Fruit fly (Drosophila melanogaster): ENCODE results near the gene CG34163.
A peak's percentile ranks its signal among the peaks of the same experiment; 100 is the strongest.

Gene CG34163

dm6 chr2L:12011682-12012655, 23.9 kb downstream of the CG34163 start:
- peak; percentile 68 for TF ChIP-seq Sp1 (GFP tag; optimal IDR thresholded peaks at IDR 0.05)
- no peak for TF ChIP-seq usp (GFP tag; optimal IDR thresholded peaks at IDR 0.05)
- no peak for TF ChIP-seq Abd-B (GFP tag; optimal IDR thresholded peaks at IDR 0.05)
- TF ChIP-seq tai (GFP tag; optimal IDR thresholded peaks at IDR 0.05), result no peak
- TF ChIP-seq GATAd (GFP tag; optimal IDR thresholded peaks at IDR 0.05), result no peak
- peak; percentile 69 to 78 for TF ChIP-seq dl (GFP tag; optimal IDR thresholded peaks at IDR 0.05; ENCODE audit: insufficient read depth in 1 of 2, partially characterized antibody in 2 of 2)
- peak; percentile 96 for TF ChIP-seq h (GFP tag; optimal IDR thresholded peaks at IDR 0.05)
- TF ChIP-seq woc (GFP tag; optimal IDR thresholded peaks at IDR 0.05), result peak; percentile 91
- no peak for TF ChIP-seq Vsx2 (GFP tag; optimal IDR thresholded peaks at IDR 0.05; ENCODE audit: partially characterized antibody)
- peak; percentile 98 for TF ChIP-seq Hr83 (GFP tag; optimal IDR thresholded peaks at IDR 0.05; ENCODE audit: poor library complexity, severe bottlenecking)
- TF ChIP-seq Hr78 (GFP tag; optimal IDR thresholded peaks at IDR 0.05), result no peak
- TF ChIP-seq Dif (GFP tag; optimal IDR thresholded peaks at IDR 0.05; ENCODE audit: partially characterized antibody), result no peak
- TF ChIP-seq br (GFP tag; optimal IDR thresholded peaks at IDR 0.05), result peak; percentile 87
- peak; percentile 82 for TF ChIP-seq HLH106 (tag; optimal IDR thresholded peaks at IDR 0.05)
- TF ChIP-seq pan (optimal IDR thresholded peaks at IDR 0.05), result no peak
- TF ChIP-seq dsf (GFP tag; optimal IDR thresholded peaks at IDR 0.05; ENCODE audit: borderline replicate concordance), result no peak
- TF ChIP-seq CrebA (GFP tag; optimal IDR thresholded peaks at IDR 0.05; ENCODE audit: borderline replicate concordance), result no peak
- TF ChIP-seq sv (GFP tag; optimal IDR thresholded peaks at IDR 0.05), result peak; percentile 59
- no peak for TF ChIP-seq Mio (GFP tag; optimal IDR thresholded peaks at IDR 0.05)
- peak; percentile 73 for TF ChIP-seq Hnf4 (GFP tag; optimal IDR thresholded peaks at IDR 0.05)
- no peak for TF ChIP-seq Dfd (GFP tag; optimal IDR thresholded peaks at IDR 0.05)
- peak; percentile 74 for TF ChIP-seq OdsH (GFP tag; optimal IDR thresholded peaks at IDR 0.05)
- TF ChIP-seq rgr (GFP tag; optimal IDR thresholded peaks at IDR 0.05), result peak; percentile 66
- TF ChIP-seq Rel (GFP tag; optimal IDR thresholded peaks at IDR 0.05), result no peak
- peak; percentile 94 for TF ChIP-seq Rel (tag; optimal IDR thresholded peaks at IDR 0.05)
- TF ChIP-seq fru (GFP tag; optimal IDR thresholded peaks at IDR 0.05), result peak; percentile 91
- no peak for TF ChIP-seq N (GFP tag; optimal IDR thresholded peaks at IDR 0.05)
- TF ChIP-seq psq (GFP tag; optimal IDR thresholded peaks at IDR 0.05), result peak; percentile 65
- TF ChIP-seq dmrt93B (GFP tag; optimal IDR thresholded peaks at IDR 0.05), result peak; percentile 51
- TF ChIP-seq sage (GFP tag; optimal IDR thresholded peaks at IDR 0.05), result no peak
- peak; percentile 60 for TF ChIP-seq CG32264 (GFP tag; optimal IDR thresholded peaks at IDR 0.05)
- peak; percentile 57 for TF ChIP-seq CG9705 (GFP tag; optimal IDR thresholded peaks at IDR 0.05)
- peak; percentile 66 to 88 for TF ChIP-seq foxo (GFP tag; optimal IDR thresholded peaks at IDR 0.05)
- TF ChIP-seq ey (GFP tag; optimal IDR thresholded peaks at IDR 0.05), result peak; percentile 76
- no peak for TF ChIP-seq jim (GFP tag; optimal IDR thresholded peaks at IDR 0.05)
- TF ChIP-seq Myc (optimal IDR thresholded peaks at IDR 0.05), result no peak
- no peak for TF ChIP-seq brk (GFP tag; optimal IDR thresholded peaks at IDR 0.05)
- no peak for TF ChIP-seq lola (GFP tag; optimal IDR thresholded peaks at IDR 0.05)
- peak; percentile 61 for TF ChIP-seq Jra (GFP tag; optimal IDR thresholded peaks at IDR 0.05)

dm6 chr2L:12013243-12013642, 25.2 kb downstream of the CG34163 start:
- TF ChIP-seq sv (GFP tag; optimal IDR thresholded peaks at IDR 0.05), result no peak
- peak; percentile 55 for TF ChIP-seq Hr83 (GFP tag; optimal IDR thresholded peaks at IDR 0.05; ENCODE audit: poor library complexity, severe bottlenecking)
- no peak for TF ChIP-seq psq (GFP tag; optimal IDR thresholded peaks at IDR 0.05)
- TF ChIP-seq Mio (GFP tag; optimal IDR thresholded peaks at IDR 0.05), result no peak
- TF ChIP-seq Jra (GFP tag; optimal IDR thresholded peaks at IDR 0.05), result no peak
- TF ChIP-seq jim (GFP tag; optimal IDR thresholded peaks at IDR 0.05), result no peak
- TF ChIP-seq dmrt93B (GFP tag; optimal IDR thresholded peaks at IDR 0.05), result no peak
- TF ChIP-seq Dfd (GFP tag; optimal IDR thresholded peaks at IDR 0.05), result no peak
- TF ChIP-seq ey (GFP tag; optimal IDR thresholded peaks at IDR 0.05), result peak; percentile 48
- no peak for TF ChIP-seq lola (GFP tag; optimal IDR thresholded peaks at IDR 0.05)
- TF ChIP-seq fru (GFP tag; optimal IDR thresholded peaks at IDR 0.05), result peak; percentile 46
- TF ChIP-seq dl (GFP tag; optimal IDR thresholded peaks at IDR 0.05; ENCODE audit: insufficient read depth in 1 of 2, partially characterized antibody in 2 of 2), result no peak
- no peak for TF ChIP-seq N (GFP tag; optimal IDR thresholded peaks at IDR 0.05)
- no peak for TF ChIP-seq dsf (GFP tag; optimal IDR thresholded peaks at IDR 0.05; ENCODE audit: borderline replicate concordance)
- TF ChIP-seq woc (GFP tag; optimal IDR thresholded peaks at IDR 0.05), result no peak
- TF ChIP-seq HLH106 (tag; optimal IDR thresholded peaks at IDR 0.05), result peak; percentile 28
- no peak for TF ChIP-seq Sp1 (GFP tag; optimal IDR thresholded peaks at IDR 0.05)
- no peak for TF ChIP-seq GATAd (GFP tag; optimal IDR thresholded peaks at IDR 0.05)
- TF ChIP-seq Hnf4 (GFP tag; optimal IDR thresholded peaks at IDR 0.05), result peak; percentile 26
- no peak for TF ChIP-seq Vsx2 (GFP tag; optimal IDR thresholded peaks at IDR 0.05; ENCODE audit: partially characterized antibody)
- no peak for TF ChIP-seq tai (GFP tag; optimal IDR thresholded peaks at IDR 0.05)
- TF ChIP-seq usp (GFP tag; optimal IDR thresholded peaks at IDR 0.05), result no peak
- TF ChIP-seq CG9705 (GFP tag; optimal IDR thresholded peaks at IDR 0.05), result peak; percentile 32
- peak; percentile 43 for TF ChIP-seq h (GFP tag; optimal IDR thresholded peaks at IDR 0.05)
- peak; percentile 5 for TF ChIP-seq sage (GFP tag; optimal IDR thresholded peaks at IDR 0.05)
- TF ChIP-seq Abd-B (GFP tag; optimal IDR thresholded peaks at IDR 0.05), result no peak
- TF ChIP-seq rgr (GFP tag; optimal IDR thresholded peaks at IDR 0.05), result peak; percentile 40
